Fruit fly (Drosophila melanogaster) S2 (cell line): ENCODE data around the gene Or13a.

Source experiments
- CG8478 ChIP-seq: fragments of >200 bp; optimal IDR thresholded peaks from 2 replicates; lab custom pipeline; 2018
- CTCF ChIP-seq, 2 experiments: fragments of >200 bp; optimal IDR thresholded peaks; 2 replicates each; lab custom pipeline; 2018

- TF ChIP-seq CG8478 (lab: Kevin White, UChicago) (no peak), CTCF (optimal IDR thresholded peaks at IDR 0.05; lab: Kevin White, UChicago) (no peak)
Observed at dm6 chrX:15940956-15941246, 33.3 kb upstream of the Or13a start, which contains the start of gene CG8924.
